Worm (Caenorhabditis elegans) whole organism, young adult: ENCODE measurements around the gene C48D1.9.

ENCODE experiments used
- F23B12.7 ChIP-seq: sonication (generic microtip); optimal IDR thresholded peaks from 2 replicates; lab custom pipeline; 2017; ENCODE audit warnings: missing genetic modification characterization, mild to moderate bottlenecking, missing compliant biosample characterization, antibody characterized with exemption, moderate library complexity; ENCODE audit not compliant: insufficient read depth
- K11D2.4 ChIP-seq: fragments of 200-800 bp; sonication (Bioruptor generic); IDR thresholded peaks from 2 replicates; pipeline ENCODE4 v1.3.6; 2022; ENCODE audit warnings: missing genetic modification reagents, missing genetic modification characterization, missing compliant biosample characterization
- Y67H2A.10 ChIP-seq: fragments of 200-800 bp; sonication (Bioruptor generic); conservative IDR thresholded peaks from 2 replicates; pipeline ENCODE4 v1.3.6; 2022; ENCODE audit warnings: missing genetic modification reagents, missing genetic modification characterization, missing compliant biosample characterization
- akir-1 ChIP-seq: fragments of 200-800 bp; sonication (Bioruptor generic); optimal IDR thresholded peaks from 2 replicates; lab custom pipeline; 2018; ENCODE audit warnings: mild to moderate bottlenecking, missing genetic modification characterization, moderate library complexity, missing compliant biosample characterization
- ama-1 ChIP-seq, 3 experiments: fragments of 150-350 bp in 1 of 3; sonication (generic microtip) in 2 of 3; optimal IDR thresholded peaks; 2 replicates each; lab custom pipeline; 2014 to 2018; ENCODE audit warnings: missing biosample characterization in 2 of 3, missing genetic modification characterization in 2 of 3, missing genetic modification reagents in 2 of 3
- dpl-1 ChIP-seq: fragments of 150-350 bp; optimal IDR thresholded peaks from 2 replicates; lab custom pipeline; 2014; ENCODE audit warnings: missing biosample characterization, missing genetic modification reagents, missing genetic modification characterization
- hrde-1 ChIP-seq: sonication (generic microtip); optimal IDR thresholded peaks from 2 replicates; lab custom pipeline; 2016; ENCODE audit warnings: missing genetic modification characterization, mild to moderate bottlenecking, missing compliant biosample characterization, moderate library complexity, missing genotype, missing genetic modification reagents, borderline replicate concordance
- lag-1 ChIP-seq: fragments of 200-800 bp; sonication (Bioruptor generic); IDR thresholded peaks from 2 replicates; pipeline ENCODE4 v1.3.6; 2022; ENCODE audit warnings: missing genetic modification reagents, missing genetic modification characterization, missing compliant biosample characterization
- lin-26 ChIP-seq: fragments of 200-800 bp; sonication (Bioruptor generic); IDR thresholded peaks from 2 replicates; pipeline ENCODE4 v1.3.6; 2022; ENCODE audit warnings: missing genetic modification reagents, missing genetic modification characterization, missing compliant biosample characterization
- pha-4 ChIP-seq: fragments of 150-350 bp; sonication (generic microtip); optimal IDR thresholded peaks from 2 replicates; lab custom pipeline; 2014; ENCODE audit warnings: missing biosample characterization, missing genetic modification reagents, missing genetic modification characterization
- unc-130 ChIP-seq: sonication (generic microtip); optimal IDR thresholded peaks from 2 replicates; lab custom pipeline; 2016; ENCODE audit warnings: missing genetic modification reagents, missing genetic modification characterization, missing compliant biosample characterization
- ztf-18 ChIP-seq: sonication (generic microtip); optimal IDR thresholded peaks from 2 replicates; lab custom pipeline; 2016; ENCODE audit warnings: missing genotype, mild to moderate bottlenecking, missing genetic modification characterization, missing compliant biosample characterization

DNA sequence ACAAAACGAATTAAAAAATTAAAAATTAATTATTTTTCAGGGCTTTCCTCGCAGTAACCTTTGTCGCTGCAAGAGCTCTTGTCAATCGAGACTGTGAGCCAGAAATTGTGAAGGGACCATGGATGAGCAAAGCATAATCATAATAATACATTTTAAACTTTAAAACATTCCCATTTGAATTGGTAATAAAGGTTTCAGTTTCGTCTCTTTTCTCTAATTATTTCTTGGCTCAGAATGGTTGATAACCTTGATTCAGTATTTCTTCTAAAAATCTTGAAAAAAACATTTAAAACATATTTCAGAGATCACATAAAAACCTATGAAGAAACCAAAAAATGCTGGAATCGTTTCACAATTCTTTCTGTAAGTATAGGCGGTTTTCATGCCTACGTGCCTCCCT is 49.4 kb upstream of the C48D1.9 start, which contains the start of gene JC8.16:
- TF ChIP-seq akir-1 (GFP tag; lab: Kevin White, UChicago): no peak
- no peak for TF ChIP-seq unc-130 (GFP tag; lab: Kevin White, UChicago)
- TF ChIP-seq hrde-1: no peak
- no peak for TF ChIP-seq dpl-1 (GFP tag; lab: Kevin White, UChicago)
- no peak for TF ChIP-seq ama-1 (optimal IDR thresholded peaks at IDR 0.05; lab: Kevin White, UChicago)
- no peak for TF ChIP-seq ama-1 (GFP tag; optimal IDR thresholded peaks at IDR 0.05; lab: Kevin White, UChicago)
- TF ChIP-seq lin-26 (GFP tag; lab: Robert Waterston, UW): no peak
- TF ChIP-seq F23B12.7 (tag; lab: Kevin White, UChicago): no peak
- no peak for TF ChIP-seq pha-4 (tag; lab: Kevin White, UChicago)
- TF ChIP-seq ztf-18: no peak
- no peak for TF ChIP-seq Y67H2A.10 (GFP tag; lab: Robert Waterston, UW)
- no peak for TF ChIP-seq K11D2.4 (GFP tag; lab: Robert Waterston, UW)
- no peak for TF ChIP-seq lag-1 (GFP tag; lab: Robert Waterston, UW)
